Fruit fly (Drosophila melanogaster) whole organism, prepupa: ENCODE measurements around the gene Rgl.

Source experiments
- Blimp-1 ChIP-seq: fragments of 200-800 bp; sonication (Bioruptor generic); optimal IDR thresholded peaks from 3 replicates; lab custom pipeline; 2017; ENCODE audit warnings: missing biosample characterization, missing genetic modification characterization, mild to moderate bottlenecking, moderate library complexity, missing genetic modification reagents
- CG11294 ChIP-seq: fragments of 200-800 bp; sonication (Bioruptor generic); IDR thresholded peaks from 2 replicates; pipeline ENCODE4 v1.3.6; 2022; ENCODE audit warnings: missing biosample characterization, missing genetic modification characterization
- CG15336 ChIP-seq: fragments of 200-800 bp; sonication (Bioruptor generic); IDR thresholded peaks from 2 replicates; pipeline ENCODE4 v1.3.6; 2022; ENCODE audit warnings: missing biosample characterization, missing genetic modification characterization
- CG34406 ChIP-seq: fragments of 200-800 bp; sonication (Bioruptor generic); optimal IDR thresholded peaks from 3 replicates; lab custom pipeline; 2016; ENCODE audit warnings: missing biosample characterization, missing genetic modification characterization
- CG6163 ChIP-seq: fragments of 200-800 bp; sonication (Bioruptor generic); IDR thresholded peaks from 3 replicates; pipeline ENCODE4 v1.3.6; 2022; ENCODE audit warnings: missing biosample characterization, missing genetic modification characterization
- CG6276 ChIP-seq: fragments of 200-800 bp; sonication (Bioruptor generic); optimal IDR thresholded peaks from 2 replicates; lab custom pipeline; 2017; ENCODE audit warnings: missing biosample characterization, mild to moderate bottlenecking, missing genetic modification characterization
- CG6792 ChIP-seq: fragments of 200-800 bp; sonication (Bioruptor generic); optimal IDR thresholded peaks from 3 replicates; lab custom pipeline; 2016; ENCODE audit warnings: missing biosample characterization, missing genetic modification characterization
- Ets96B ChIP-seq: fragments of 200-800 bp; optimal IDR thresholded peaks from 2 replicates; lab custom pipeline; 2019; ENCODE audit warnings: missing biosample characterization, mild to moderate bottlenecking, missing genetic modification characterization, moderate library complexity
- eg ChIP-seq: fragments of 200-800 bp; sonication (Bioruptor generic); IDR thresholded peaks from 3 replicates; pipeline ENCODE4 v1.3.6; 2022; ENCODE audit warnings: missing biosample characterization, missing genetic modification characterization

- TF ChIP-seq eg (GFP tag; lab: Robert Waterston, UW) (no peak), CG11294 (GFP tag; lab: Robert Waterston, UW) (no peak), Ets96B (tag; lab: Kevin White, UChicago) (no peak), CG6792 (GFP tag; lab: Kevin White, UChicago) (no peak), CG34406 (GFP tag; lab: Kevin White, UChicago) (no peak), Blimp-1 (GFP tag; lab: Kevin White, UChicago) (no peak), CG6163 (no peak), CG6276 (GFP tag; lab: Kevin White, UChicago) (no peak), CG15336 (GFP tag; lab: Robert Waterston, UW) (no peak)
These were observed 58.4 kb downstream of the Rgl start, which contains the start of gene CG8745 for dm6 chr3L:13866780-13867179.
